Fruit fly (Drosophila melanogaster) whole organism, prepupa: Measurements from ENCODE around the gene Lamtor5.

Experiments
- CG32006 ChIP-seq: fragments of 200-800 bp; sonication (Bioruptor generic); optimal IDR thresholded peaks from 3 replicates; lab custom pipeline; 2017; ENCODE audit warnings: missing biosample characterization, mild to moderate bottlenecking, missing genetic modification characterization
- CG34406 ChIP-seq: fragments of 200-800 bp; sonication (Bioruptor generic); optimal IDR thresholded peaks from 3 replicates; lab custom pipeline; 2016; ENCODE audit warnings: missing biosample characterization, missing genetic modification characterization
- CG7368 ChIP-seq: fragments of 200-800 bp; sonication (Bioruptor generic); optimal IDR thresholded peaks from 3 replicates; lab custom pipeline; 2016; ENCODE audit warnings: missing biosample characterization, missing genetic modification characterization
- Hr39 ChIP-seq: fragments of 200-800 bp; sonication (Bioruptor generic); optimal IDR thresholded peaks from 2 replicates; lab custom pipeline; 2016; ENCODE audit warnings: missing biosample characterization, missing genetic modification characterization
- Lpt ChIP-seq: fragments of 200-800 bp; sonication (Bioruptor generic); optimal IDR thresholded peaks from 3 replicates; lab custom pipeline; 2016; ENCODE audit warnings: missing biosample characterization, missing genetic modification characterization
- OdsH ChIP-seq: fragments of 200-800 bp; sonication (Bioruptor generic); optimal IDR thresholded peaks from 3 replicates; lab custom pipeline; 2016; ENCODE audit warnings: missing biosample characterization, missing genetic modification characterization
- lz ChIP-seq: fragments of 200-800 bp; sonication (Bioruptor generic); optimal IDR thresholded peaks from 3 replicates; lab custom pipeline; 2016; ENCODE audit warnings: missing biosample characterization, missing genetic modification characterization

dm6 chrX:1845413-1845951 lies 13.3 kb downstream of the Lamtor5 start:
- TF ChIP-seq Hr39 (GFP tag; lab: Kevin White, UChicago) (no peak), CG7368 (GFP tag; lab: Kevin White, UChicago) (no peak), CG34406 (GFP tag; lab: Kevin White, UChicago) (no peak), Lpt (GFP tag; lab: Kevin White, UChicago) (no peak), CG32006 (no peak), OdsH (GFP tag; lab: Kevin White, UChicago) (no peak), lz (no peak)
